Worm (Caenorhabditis elegans): ENCODE measurements around the gene Y75B8A.10.

- TF ChIP-seq unc-55 (GFP tag; optimal IDR thresholded peaks at IDR 0.05): no peak
- no peak for TF ChIP-seq unc-62 (GFP tag; optimal IDR thresholded peaks at IDR 0.05)
Observed at ce11 chrIII:12186111-12186510, 3.3 kb upstream of the Y75B8A.10 start, which contains the start of gene lury-1.

Data from whole organism, L2 larva.